Fruit fly (Drosophila melanogaster) whole organism, embryonic: ENCODE measurements around the gene CG6345.

ENCODE experiments used
- Asciz ChIP-seq: fragments of 200-800 bp; sonication (Bioruptor generic); optimal IDR thresholded peaks from 2 replicates; lab custom pipeline; 2017; ENCODE audit warnings: missing biosample characterization, mild to moderate bottlenecking, missing genetic modification characterization, missing genetic modification reagents
- Atf-2 ChIP-seq: fragments of 200-800 bp; sonication (Bioruptor generic); optimal IDR thresholded peaks from 2 replicates; lab custom pipeline; 2016; ENCODE audit warnings: missing biosample characterization, missing genetic modification characterization
- C15 ChIP-seq: fragments of 200-800 bp; sonication (Bioruptor generic); IDR thresholded peaks from 3 replicates; pipeline ENCODE4 v1.3.6; 2022; ENCODE audit warnings: missing biosample characterization, missing genetic modification characterization
- CG10366 ChIP-seq: fragments of 200-800 bp; sonication (Bioruptor generic); IDR thresholded peaks from 2 replicates; pipeline ENCODE4 v1.3.6; 2022; ENCODE audit warnings: missing biosample characterization, missing genetic modification characterization
- CG11456 ChIP-seq: fragments of 200-800 bp; sonication (Bioruptor generic); IDR thresholded peaks from 3 replicates; pipeline ENCODE4 v1.3.6; 2022; ENCODE audit warnings: missing biosample characterization, missing genetic modification characterization
- CG11560 ChIP-seq: fragments of 200-800 bp; sonication (Bioruptor generic); IDR thresholded peaks from 3 replicates; pipeline ENCODE4 v1.3.6; 2022; ENCODE audit warnings: missing biosample characterization, missing genetic modification characterization
- CG13424 ChIP-seq: fragments of 200-800 bp; sonication (Bioruptor generic); optimal IDR thresholded peaks from 2 replicates; lab custom pipeline; 2019; ENCODE audit warnings: missing biosample characterization, mild to moderate bottlenecking, missing genetic modification characterization, moderate library complexity
- CG14667 ChIP-seq: fragments of 200-800 bp; sonication (Bioruptor generic); IDR thresholded peaks from 2 replicates; pipeline ENCODE4 v1.3.6; 2022; ENCODE audit warnings: missing biosample characterization, missing genetic modification characterization
- CG17568 ChIP-seq: fragments of 200-800 bp; sonication (Bioruptor generic); optimal IDR thresholded peaks from 2 replicates; lab custom pipeline; 2018; ENCODE audit warnings: missing biosample characterization, mild to moderate bottlenecking, missing genetic modification characterization, moderate library complexity
- CG18764 ChIP-seq: fragments of 200-800 bp; sonication (Bioruptor generic); optimal IDR thresholded peaks from 3 replicates; lab custom pipeline; 2016; ENCODE audit warnings: missing biosample characterization, missing genetic modification characterization
- CG3065 ChIP-seq: fragments of 200-800 bp; sonication (Bioruptor generic); optimal IDR thresholded peaks from 2 replicates; lab custom pipeline; 2016; ENCODE audit warnings: missing biosample characterization, missing genetic modification characterization
- CG32772 ChIP-seq: fragments of 200-800 bp; sonication (Bioruptor generic); IDR thresholded peaks from 2 replicates; pipeline ENCODE4 v1.3.6; 2022; ENCODE audit warnings: missing biosample characterization, missing genetic modification characterization
- CG6683 ChIP-seq: fragments of 200-800 bp; sonication (Bioruptor generic); optimal IDR thresholded peaks from 2 replicates; lab custom pipeline; 2017; ENCODE audit warnings: missing biosample characterization, mild to moderate bottlenecking, missing genetic modification characterization, missing genetic modification reagents
- CG9817 ChIP-seq: fragments of 200-800 bp; sonication (Bioruptor generic); optimal IDR thresholded peaks from 2 replicates; lab custom pipeline; 2018; ENCODE audit warnings: missing biosample characterization, mild to moderate bottlenecking, missing genetic modification characterization, moderate library complexity
- Dip2 ChIP-seq: fragments of 200-800 bp; sonication (Bioruptor generic); IDR thresholded peaks from 2 replicates; pipeline ENCODE4 v1.3.6; 2022; ENCODE audit warnings: missing biosample characterization, missing genetic modification characterization
- HLH3B ChIP-seq: fragments of 200-800 bp; sonication (Bioruptor generic); IDR thresholded peaks from 2 replicates; pipeline ENCODE4 v1.3.6; 2022; ENCODE audit warnings: missing biosample characterization, missing genetic modification characterization
- HLH4C ChIP-seq: fragments of 200-800 bp; sonication (Bioruptor generic); IDR thresholded peaks from 3 replicates; pipeline ENCODE4 v1.3.6; 2022; ENCODE audit warnings: missing biosample characterization, missing genetic modification characterization; ENCODE audit not compliant: partially characterized antibody
- Hr3 ChIP-seq: fragments of 200-800 bp; sonication (Bioruptor generic); optimal IDR thresholded peaks from 3 replicates; lab custom pipeline; 2016; ENCODE audit warnings: missing biosample characterization, missing genetic modification characterization
- Hsf ChIP-seq: fragments of 200-800 bp; sonication (Bioruptor generic); optimal IDR thresholded peaks from 3 replicates; lab custom pipeline; 2016; ENCODE audit warnings: missing biosample characterization, missing genetic modification characterization
- Med ChIP-seq: fragments of 200-800 bp; sonication (Bioruptor generic); peaks from one replicate; lab custom pipeline; 2016; ENCODE audit warnings: missing biosample characterization, missing genetic modification characterization, mild to moderate bottlenecking, inconsistent platforms, moderate library complexity
- Nf-YA ChIP-seq: fragments of 200-800 bp; sonication (Bioruptor generic); IDR thresholded peaks from 2 replicates; pipeline ENCODE4 v1.3.6; 2022; ENCODE audit warnings: missing biosample characterization, missing genetic modification characterization
- NfI ChIP-seq: fragments of 200-800 bp; sonication (Bioruptor generic); optimal IDR thresholded peaks from 3 replicates; lab custom pipeline; 2018; ENCODE audit warnings: missing biosample characterization, mild to moderate bottlenecking, missing genetic modification characterization, moderate library complexity
- PHDP ChIP-seq: fragments of 200-800 bp; sonication (Bioruptor generic); optimal IDR thresholded peaks from 3 replicates; lab custom pipeline; 2018; ENCODE audit warnings: missing biosample characterization, mild to moderate bottlenecking, missing genetic modification characterization, moderate library complexity
- az2 ChIP-seq: fragments of 200-800 bp; sonication (Bioruptor generic); optimal IDR thresholded peaks from 3 replicates; lab custom pipeline; 2016; ENCODE audit warnings: missing biosample characterization, missing genetic modification characterization
- cg ChIP-seq: fragments of 200-800 bp; sonication (Bioruptor generic); optimal IDR thresholded peaks from 3 replicates; lab custom pipeline; 2019; ENCODE audit warnings: missing biosample characterization, mild to moderate bottlenecking, missing genetic modification characterization, moderate library complexity
- ci ChIP-seq: fragments of 200-800 bp; sonication (Bioruptor generic); IDR thresholded peaks from 3 replicates; pipeline ENCODE4 v1.3.6; 2022; ENCODE audit warnings: missing biosample characterization, missing genetic modification characterization
- cwo ChIP-seq: fragments of 200-800 bp; sonication (Bioruptor generic); optimal IDR thresholded peaks from 3 replicates; lab custom pipeline; 2017; ENCODE audit warnings: missing biosample characterization, missing genetic modification characterization, mild to moderate bottlenecking, moderate library complexity, missing genetic modification reagents
- da ChIP-seq: fragments of 200-800 bp; sonication (Bioruptor generic); optimal IDR thresholded peaks from 2 replicates; lab custom pipeline; 2016; ENCODE audit warnings: missing biosample characterization, missing genetic modification characterization
- dan ChIP-seq: fragments of 200-800 bp; sonication (Bioruptor generic); IDR thresholded peaks from 2 replicates; pipeline ENCODE4 v1.3.6; 2022; ENCODE audit warnings: missing biosample characterization, missing genetic modification characterization
- eve ChIP-seq, 2 experiments: fragments of >200 bp; optimal IDR thresholded peaks; 2 replicates each; lab custom pipeline; 2017; ENCODE audit warnings: missing biosample characterization in 2 of 2, missing genetic modification characterization in 2 of 2
- gce ChIP-seq: fragments of 200-800 bp; sonication (Bioruptor generic); IDR thresholded peaks from 3 replicates; pipeline ENCODE4 v1.3.6; 2022; ENCODE audit warnings: missing biosample characterization, missing genetic modification characterization
- inv ChIP-seq: fragments of 200-800 bp; sonication (Bioruptor generic); IDR thresholded peaks from 2 replicates; pipeline ENCODE4 v1.3.6; 2022; ENCODE audit warnings: missing biosample characterization, missing genetic modification characterization; ENCODE audit not compliant: partially characterized antibody
- p53 ChIP-seq: fragments of 200-800 bp; sonication (Bioruptor generic); optimal IDR thresholded peaks from 2 replicates; lab custom pipeline; 2016; ENCODE audit warnings: missing biosample characterization, missing genetic modification characterization
- salm ChIP-seq: fragments of 200-800 bp; sonication (Bioruptor generic); optimal IDR thresholded peaks from 2 replicates; lab custom pipeline; 2018; ENCODE audit warnings: missing biosample characterization, mild to moderate bottlenecking, missing genetic modification characterization
- sens ChIP-seq: fragments of 200-800 bp; sonication (Bioruptor generic); peaks from one replicate; lab custom pipeline; 2016; ENCODE audit warnings: missing biosample characterization, missing genetic modification characterization
- sob ChIP-seq: fragments of 200-800 bp; sonication (Bioruptor generic); IDR thresholded peaks from 2 replicates; pipeline ENCODE4 v1.3.6; 2022; ENCODE audit warnings: missing biosample characterization, missing genetic modification characterization
- tgo ChIP-seq: fragments of 200-800 bp; sonication (Bioruptor generic); IDR thresholded peaks from 3 replicates; pipeline ENCODE4 v1.3.6; 2022; ENCODE audit warnings: missing biosample characterization, missing genetic modification characterization
- trem ChIP-seq: fragments of 200-800 bp; optimal IDR thresholded peaks from 3 replicates; lab custom pipeline; 2019; ENCODE audit warnings: missing biosample characterization, mild to moderate bottlenecking, missing genetic modification characterization, moderate library complexity
- wor ChIP-seq: fragments of 200-800 bp; sonication (Bioruptor generic); IDR thresholded peaks from 2 replicates; pipeline ENCODE4 v1.3.6; 2022; ENCODE audit warnings: missing biosample characterization, missing genetic modification characterization
- zfh2 ChIP-seq: fragments of 200-800 bp; sonication (Bioruptor generic); optimal IDR thresholded peaks from 2 replicates; lab custom pipeline; 2016; ENCODE audit warnings: missing biosample characterization, missing genetic modification characterization

Gene CG6345

DNA sequence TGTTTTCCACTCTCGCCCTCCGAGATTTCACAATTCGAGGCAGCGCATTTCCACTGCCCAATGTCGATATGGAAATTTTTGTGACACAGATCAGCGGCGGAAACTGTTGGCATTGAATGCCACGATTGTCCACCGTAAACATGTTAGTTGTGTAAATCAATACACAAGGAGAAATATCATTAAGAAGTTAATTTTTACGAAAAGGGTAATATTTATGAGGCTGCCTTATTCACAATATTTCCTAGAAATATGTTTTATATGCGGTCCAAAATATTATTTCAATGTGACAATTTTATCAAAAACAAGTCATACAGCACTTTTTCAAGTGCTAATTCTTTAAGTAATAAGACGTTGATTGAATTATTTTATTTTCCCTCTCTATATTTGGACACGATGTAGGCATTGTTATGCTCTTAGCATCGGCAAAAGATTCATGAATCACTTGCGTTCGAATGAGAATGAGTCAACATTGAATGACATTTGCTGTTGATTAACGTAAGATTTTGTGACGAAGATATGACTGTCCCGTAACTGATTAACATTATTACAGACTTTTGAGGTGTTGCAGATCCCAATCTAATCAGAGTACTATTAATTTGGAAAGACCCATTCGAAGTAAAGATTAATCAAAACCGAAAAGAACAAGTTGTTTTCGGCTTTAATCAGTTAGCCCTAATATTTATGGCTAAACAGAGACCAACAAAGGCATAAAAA lies 22.0 kb downstream of the CG6345 start (continued):
- TF ChIP-seq NfI (GFP tag; lab: Kevin White, UChicago), result peak; percentile 87
- TF ChIP-seq C15, result no peak
- peak; percentile 90 for TF ChIP-seq sob (GFP tag; lab: Robert Waterston, UW)
- TF ChIP-seq CG10366 (GFP tag; lab: Robert Waterston, UW), result peak; percentile 84
- peak; percentile 96 for TF ChIP-seq sens
- peak; percentile 90 for TF ChIP-seq CG13424 (tag; lab: Kevin White, UChicago)
- peak; percentile 82 for TF ChIP-seq CG9817
- no peak for TF ChIP-seq Dip2
- peak; percentile 16 for TF ChIP-seq trem
- TF ChIP-seq salm (tag; lab: Kevin White, UChicago), result peak; percentile 77
- TF ChIP-seq CG32772 (GFP tag; lab: Robert Waterston, UW), result peak; percentile 77
- TF ChIP-seq CG14667, result peak; percentile 63
- TF ChIP-seq Nf-YA (GFP tag; lab: Robert Waterston, UW), result peak; percentile 84
- no peak for TF ChIP-seq inv (GFP tag; lab: Robert Waterston, UW)
- TF ChIP-seq CG17568 (GFP tag; lab: Kevin White, UChicago), result peak; percentile 82
- peak; percentile 73 for TF ChIP-seq Atf-2 (GFP tag; lab: Kevin White, UChicago)
- no peak for TF ChIP-seq p53 (GFP tag; lab: Kevin White, UChicago)
- no peak for TF ChIP-seq CG11560 (tag; lab: Robert Waterston, UW)
- TF ChIP-seq CG18764, result peak; percentile 50
- TF ChIP-seq wor (GFP tag; lab: Robert Waterston, UW), result peak; percentile 72
- TF ChIP-seq Asciz, result peak; percentile 46
- peak; percentile 91 for TF ChIP-seq PHDP (tag; lab: Kevin White, UChicago)
- TF ChIP-seq HLH3B (GFP tag; lab: Robert Waterston, UW), result peak; percentile 86
- TF ChIP-seq Hsf, result peak; percentile 87

DNA sequence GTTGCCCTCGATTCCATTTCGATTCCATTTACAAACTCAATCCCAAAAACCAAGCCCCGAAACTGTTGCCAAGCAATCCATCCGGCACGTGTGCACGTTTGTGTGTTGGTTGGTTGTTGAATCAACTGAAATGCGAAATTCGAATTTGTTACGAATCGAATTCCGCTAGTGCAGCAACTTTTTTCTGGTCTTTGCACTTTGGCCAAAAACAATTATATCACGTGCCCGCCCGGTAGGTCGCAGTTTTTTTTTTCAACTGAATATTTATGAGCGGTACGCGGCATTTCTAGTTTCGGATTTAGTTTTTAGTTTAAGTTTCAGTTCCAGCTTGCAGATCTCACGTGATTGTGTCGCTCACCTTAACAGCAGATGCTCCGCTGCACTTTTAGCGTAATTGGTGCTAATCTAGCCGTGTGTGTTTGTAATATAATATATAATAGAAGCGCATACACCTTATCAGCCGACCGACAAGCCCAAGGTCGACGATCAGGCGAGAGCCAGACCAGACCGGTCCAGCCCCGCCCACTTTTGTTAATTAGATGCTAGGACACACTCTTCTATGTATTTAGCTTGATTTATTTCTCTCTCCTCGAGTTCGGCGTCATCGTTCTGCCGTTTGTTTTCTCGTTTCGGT lies 22.7 kb downstream of the CG6345 start:
- TF ChIP-seq dan (GFP tag; lab: Robert Waterston, UW) (no peak), gce (GFP tag; lab: Robert Waterston, UW) (no peak), ci (GFP tag; lab: Robert Waterston, UW) (0 out of 3 replicates have a peak, but pooled peaks have one; percentile 26), CG3065 (GFP tag; lab: Kevin White, UChicago) (no peak), tgo (GFP tag; lab: Robert Waterston, UW) (no peak), Nf-YA (GFP tag; lab: Robert Waterston, UW) (no peak), CG6683 (GFP tag; lab: Kevin White, UChicago) (no peak), zfh2 (GFP tag; lab: Kevin White, UChicago) (no peak), HLH4C (GFP tag; lab: Robert Waterston, UW) (no peak), Hr3 (GFP tag; lab: Kevin White, UChicago) (no peak), Med (GFP tag; lab: Kevin White, UChicago) (no peak), cwo (GFP tag; lab: Kevin White, UChicago) (peak; percentile 93), PHDP (tag; lab: Kevin White, UChicago) (no peak), da (GFP tag; lab: Kevin White, UChicago) (no peak), CG11456 (no peak)

DNA sequence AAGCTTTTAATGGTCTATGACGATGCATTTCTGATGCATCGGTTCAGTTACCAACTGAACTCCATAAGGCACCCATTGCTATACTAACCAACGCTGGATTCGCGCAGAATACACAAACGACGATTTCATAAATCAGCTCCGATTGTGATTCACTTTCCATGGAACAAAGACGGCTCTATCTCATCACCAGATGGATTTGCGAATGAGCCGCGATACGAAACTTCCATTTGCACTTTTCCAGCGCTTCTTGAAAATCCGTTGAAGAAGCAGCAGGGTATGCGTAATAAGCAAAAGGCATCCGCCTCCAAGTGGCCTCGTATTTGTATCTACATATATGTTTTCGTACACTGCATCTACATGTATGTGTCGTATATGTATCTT lies 23.3 kb downstream of the CG6345 start:
- no peak for TF ChIP-seq CG3065 (GFP tag; lab: Kevin White, UChicago)
- no peak for TF ChIP-seq az2 (GFP tag; lab: Kevin White, UChicago)
- peak; percentile 30 for TF ChIP-seq cg (GFP tag; lab: Kevin White, UChicago)
- peak in 1 of 2 experiments; percentile 53 for TF ChIP-seq eve (GFP tag; optimal IDR thresholded peaks at IDR 0.05; lab: Kevin White, UChicago)
